Fruit fly (Drosophila melanogaster) whole organism, embryonic: ENCODE results near the gene path.

Experiments used
- Aef1 ChIP-seq: fragments of 200-800 bp; sonication (Bioruptor generic); IDR thresholded peaks from 3 replicates; pipeline ENCODE4 v1.3.6; 2022; ENCODE audit warnings: missing biosample characterization, missing genetic modification characterization
- Atf6 ChIP-seq: fragments of 200-800 bp; sonication (Bioruptor generic); IDR thresholded peaks from 2 replicates; pipeline ENCODE4 v1.3.6; 2022; ENCODE audit warnings: missing biosample characterization, missing genetic modification characterization
- CG10543 ChIP-seq: fragments of 200-800 bp; sonication (Bioruptor generic); optimal IDR thresholded peaks from 3 replicates; lab custom pipeline; 2017; ENCODE audit warnings: missing biosample characterization, mild to moderate bottlenecking, missing genetic modification characterization, moderate library complexity
- CG11696 ChIP-seq: fragments of 200-800 bp; sonication (Bioruptor generic); IDR thresholded peaks from 2 replicates; pipeline ENCODE4 v1.3.6; 2022; ENCODE audit warnings: missing biosample characterization, missing genetic modification characterization
- CG14441 ChIP-seq: fragments of 200-800 bp; sonication (Bioruptor generic); IDR thresholded peaks from 2 replicates; pipeline ENCODE4 v1.3.6; 2022; ENCODE audit warnings: missing biosample characterization, missing genetic modification characterization
- CG17186 ChIP-seq: fragments of 200-800 bp; sonication (Bioruptor generic); optimal IDR thresholded peaks from 3 replicates; lab custom pipeline; 2017; ENCODE audit warnings: missing biosample characterization, missing genetic modification reagents, missing genetic modification characterization
- CG18011 ChIP-seq: fragments of 200-800 bp; sonication (Bioruptor generic); optimal IDR thresholded peaks from 2 replicates; lab custom pipeline; 2017; ENCODE audit warnings: missing biosample characterization, missing genetic modification characterization, mild to moderate bottlenecking, moderate library complexity, missing genotype
- CG18262 ChIP-seq: fragments of 200-800 bp; optimal IDR thresholded peaks from 3 replicates; lab custom pipeline; 2019; ENCODE audit warnings: missing biosample characterization, mild to moderate bottlenecking, missing genetic modification characterization, moderate library complexity
- CG18476 ChIP-seq: fragments of 200-800 bp; sonication (Bioruptor generic); optimal IDR thresholded peaks from 2 replicates; lab custom pipeline; 2016; ENCODE audit warnings: missing biosample characterization, mild to moderate bottlenecking, missing genetic modification characterization
- CG18619 ChIP-seq: fragments of 200-800 bp; sonication (Bioruptor generic); optimal IDR thresholded peaks from 3 replicates; lab custom pipeline; 2017; ENCODE audit warnings: missing biosample characterization, mild to moderate bottlenecking, missing genetic modification characterization
- CG2120 ChIP-seq: fragments of 200-800 bp; sonication (Bioruptor generic); optimal IDR thresholded peaks from 3 replicates; lab custom pipeline; 2016; ENCODE audit warnings: missing biosample characterization, missing genetic modification characterization
- CG2712 ChIP-seq: fragments of 200-800 bp; optimal IDR thresholded peaks from 3 replicates; lab custom pipeline; 2019; ENCODE audit warnings: missing biosample characterization, mild to moderate bottlenecking, missing genetic modification characterization, moderate library complexity
- CG32772 ChIP-seq: fragments of 200-800 bp; sonication (Bioruptor generic); IDR thresholded peaks from 2 replicates; pipeline ENCODE4 v1.3.6; 2022; ENCODE audit warnings: missing biosample characterization, missing genetic modification characterization
- CG33213 ChIP-seq: fragments of 200-800 bp; sonication (Bioruptor generic); optimal IDR thresholded peaks from 3 replicates; lab custom pipeline; 2016; ENCODE audit warnings: missing biosample characterization, missing genetic modification characterization
- CG33557 ChIP-seq: fragments of 200-800 bp; sonication (Bioruptor generic); optimal IDR thresholded peaks from 2 replicates; lab custom pipeline; 2019; ENCODE audit warnings: missing biosample characterization, mild to moderate bottlenecking, missing genetic modification characterization, moderate library complexity
- CG43689 ChIP-seq: fragments of 200-800 bp; sonication (Bioruptor generic); IDR thresholded peaks from 2 replicates; pipeline ENCODE4 v1.3.6; 2022; ENCODE audit warnings: missing biosample characterization, missing genetic modification characterization
- CG4404 ChIP-seq: fragments of 200-800 bp; sonication (Bioruptor generic); IDR thresholded peaks from 2 replicates; pipeline ENCODE4 v1.3.6; 2022; ENCODE audit warnings: missing biosample characterization, missing genetic modification characterization
- CG5953 ChIP-seq: fragments of 200-800 bp; sonication (Bioruptor generic); IDR thresholded peaks from 2 replicates; pipeline ENCODE4 v1.3.6; 2022; ENCODE audit warnings: missing biosample characterization, missing genetic modification characterization
- CG6254 ChIP-seq: fragments of 200-800 bp; sonication (Bioruptor generic); optimal IDR thresholded peaks from 3 replicates; lab custom pipeline; 2017; ENCODE audit warnings: mild to moderate bottlenecking, missing biosample characterization, missing genetic modification reagents, missing genetic modification characterization
- CG6683 ChIP-seq: fragments of 200-800 bp; sonication (Bioruptor generic); optimal IDR thresholded peaks from 2 replicates; lab custom pipeline; 2017; ENCODE audit warnings: missing biosample characterization, mild to moderate bottlenecking, missing genetic modification characterization, missing genetic modification reagents
- CG6791 ChIP-seq: fragments of 200-800 bp; sonication (Bioruptor generic); IDR thresholded peaks from 3 replicates; pipeline ENCODE4 v1.3.6; 2022; ENCODE audit warnings: missing biosample characterization, missing genetic modification characterization; ENCODE audit not compliant: partially characterized antibody
- CG7745 ChIP-seq: fragments of 200-800 bp; sonication (Bioruptor generic); optimal IDR thresholded peaks from 2 replicates; lab custom pipeline; 2018; ENCODE audit warnings: missing biosample characterization, mild to moderate bottlenecking, missing genetic modification characterization, moderate library complexity
- CG9727 ChIP-seq: fragments of 200-800 bp; sonication (Bioruptor generic); optimal IDR thresholded peaks from 3 replicates; lab custom pipeline; 2017; ENCODE audit warnings: missing biosample characterization, mild to moderate bottlenecking, missing genetic modification characterization
- CrebB ChIP-seq: fragments of 200-800 bp; sonication (Bioruptor generic); optimal IDR thresholded peaks from 3 replicates; lab custom pipeline; 2018; ENCODE audit warnings: missing biosample characterization, mild to moderate bottlenecking, missing genetic modification characterization
- GATAe ChIP-seq: fragments of 200-800 bp; sonication (Bioruptor generic); conservative IDR thresholded peaks from 2 replicates; pipeline ENCODE4 v1.3.6; 2022; ENCODE audit warnings: missing biosample characterization, missing genetic modification characterization
- HLH54F ChIP-seq: fragments of 200-800 bp; sonication (Bioruptor generic); optimal IDR thresholded peaks from 3 replicates; lab custom pipeline; 2016; ENCODE audit warnings: missing biosample characterization, missing genetic modification characterization
- Hey ChIP-seq: fragments of 200-800 bp; sonication (Bioruptor generic); optimal IDR thresholded peaks from 3 replicates; lab custom pipeline; 2018; ENCODE audit warnings: missing biosample characterization, mild to moderate bottlenecking, missing genetic modification characterization
- Myb ChIP-seq: fragments of 200-800 bp; sonication (Bioruptor generic); optimal IDR thresholded peaks from 2 replicates; lab custom pipeline; 2016; ENCODE audit warnings: missing biosample characterization, missing genetic modification characterization
- NK7.1 ChIP-seq: fragments of 200-800 bp; sonication (Bioruptor generic); optimal IDR thresholded peaks from 3 replicates; lab custom pipeline; 2016; ENCODE audit warnings: missing biosample characterization, missing genetic modification characterization
- Sin3A ChIP-seq: fragments of >200 bp; optimal IDR thresholded peaks from 2 replicates; lab custom pipeline; 2018
- Sox100B ChIP-seq: fragments of 200-800 bp; sonication (Bioruptor generic); optimal IDR thresholded peaks from 3 replicates; lab custom pipeline; 2018; ENCODE audit warnings: missing biosample characterization, mild to moderate bottlenecking, missing genetic modification characterization
- Tbp ChIP-seq: fragments of >200 bp; optimal IDR thresholded peaks from 2 replicates; lab custom pipeline; 2018; ENCODE audit warnings: missing biosample characterization, missing genetic modification characterization
- Xbp1 ChIP-seq: fragments of 200-800 bp; sonication (Bioruptor generic); optimal IDR thresholded peaks from 3 replicates; lab custom pipeline; 2016; ENCODE audit warnings: missing biosample characterization, mild to moderate bottlenecking, missing genetic modification characterization
- ap ChIP-seq: fragments of 200-800 bp; sonication (Bioruptor generic); IDR thresholded peaks from 2 replicates; pipeline ENCODE4 v1.3.6; 2022; ENCODE audit warnings: missing biosample characterization, missing genetic modification characterization
- corto ChIP-seq: fragments of 200-800 bp; sonication (Bioruptor generic); optimal IDR thresholded peaks from 2 replicates; lab custom pipeline; 2016; ENCODE audit warnings: missing biosample characterization, mild to moderate bottlenecking, missing genetic modification characterization, moderate library complexity
- crc ChIP-seq: fragments of 200-800 bp; sonication (Bioruptor generic); optimal IDR thresholded peaks from 2 replicates; lab custom pipeline; 2016; ENCODE audit warnings: missing biosample characterization, missing genetic modification characterization
- fd3F ChIP-seq: fragments of 200-800 bp; sonication (Bioruptor generic); optimal IDR thresholded peaks from 2 replicates; lab custom pipeline; 2018; ENCODE audit warnings: missing biosample characterization, mild to moderate bottlenecking, missing genetic modification characterization, moderate library complexity
- gro ChIP-seq: fragments of 200-800 bp; sonication (Bioruptor generic); optimal IDR thresholded peaks from 2 replicates; lab custom pipeline; 2016; ENCODE audit warnings: missing biosample characterization, missing genetic modification characterization
- ind ChIP-seq: fragments of 200-800 bp; sonication (Bioruptor generic); optimal IDR thresholded peaks from 3 replicates; lab custom pipeline; 2016; ENCODE audit warnings: missing biosample characterization, missing genetic modification characterization
- inv ChIP-seq: fragments of 200-800 bp; sonication (Bioruptor generic); IDR thresholded peaks from 2 replicates; pipeline ENCODE4 v1.3.6; 2022; ENCODE audit warnings: missing biosample characterization, missing genetic modification characterization; ENCODE audit not compliant: partially characterized antibody
- jumu ChIP-seq: fragments of 200-800 bp; sonication (Bioruptor generic); optimal IDR thresholded peaks from 3 replicates; lab custom pipeline; 2016; ENCODE audit warnings: missing biosample characterization, missing genetic modification characterization
- kni ChIP-seq: fragments of 200-800 bp; sonication (Bioruptor generic); optimal IDR thresholded peaks from 3 replicates; lab custom pipeline; 2017; ENCODE audit warnings: mild to moderate bottlenecking, missing biosample characterization, missing genetic modification reagents, missing genetic modification characterization
- lov ChIP-seq, 2 experiments: fragments of 200-800 bp in 1 of 2; fragments of >200 bp in 1 of 2; sonication (Bioruptor generic) in 1 of 2; IDR thresholded peaks in 1 of 2; optimal IDR thresholded peaks in 1 of 2; 2 replicates in 1 of 2; 3 replicates in 1 of 2; pipeline versions ENCODE4 v1.3.6 to Lab custom; 2017 to 2022; ENCODE audit warnings: missing biosample characterization in 1 of 2, missing genetic modification characterization in 1 of 2
- phol ChIP-seq: fragments of 200-800 bp; sonication (Bioruptor generic); optimal IDR thresholded peaks from 3 replicates; lab custom pipeline; 2018; ENCODE audit warnings: missing biosample characterization, mild to moderate bottlenecking, missing genetic modification characterization, moderate library complexity
- ranshi ChIP-seq: fragments of 200-800 bp; sonication (Bioruptor generic); IDR thresholded peaks from 2 replicates; pipeline ENCODE4 v1.3.6; 2022; ENCODE audit warnings: missing biosample characterization, missing genetic modification characterization
- schlank ChIP-seq: fragments of 200-800 bp; sonication (Bioruptor generic); optimal IDR thresholded peaks from 2 replicates; lab custom pipeline; 2018; ENCODE audit warnings: missing biosample characterization, mild to moderate bottlenecking, missing genetic modification characterization
- stc ChIP-seq: fragments of 200-800 bp; sonication (Bioruptor generic); IDR thresholded peaks from 2 replicates; pipeline ENCODE4 v1.3.6; 2022; ENCODE audit warnings: missing biosample characterization, missing genetic modification characterization
- tgo ChIP-seq: fragments of 200-800 bp; sonication (Bioruptor generic); IDR thresholded peaks from 3 replicates; pipeline ENCODE4 v1.3.6; 2022; ENCODE audit warnings: missing biosample characterization, missing genetic modification characterization
- tll ChIP-seq, 2 experiments: fragments of 200-800 bp in 1 of 2; fragments of >200 bp in 1 of 2; sonication (Bioruptor generic) in 1 of 2; optimal IDR thresholded peaks; 2 replicates each; lab custom pipeline; 2017 to 2019; ENCODE audit warnings: missing biosample characterization in 2 of 2, missing genetic modification characterization in 2 of 2, mild to moderate bottlenecking in 1 of 2, moderate library complexity in 1 of 2
- ttk ChIP-seq: fragments of 200-800 bp; sonication (Bioruptor generic); IDR thresholded peaks from 2 replicates; pipeline ENCODE4 v2.1.2; 2022; ENCODE audit warnings: missing biosample characterization, missing genetic modification characterization
- tx ChIP-seq: fragments of 200-800 bp; sonication (Bioruptor generic); optimal IDR thresholded peaks from 2 replicates; lab custom pipeline; 2016; ENCODE audit warnings: missing biosample characterization, missing genetic modification characterization

Gene path

DNA sequence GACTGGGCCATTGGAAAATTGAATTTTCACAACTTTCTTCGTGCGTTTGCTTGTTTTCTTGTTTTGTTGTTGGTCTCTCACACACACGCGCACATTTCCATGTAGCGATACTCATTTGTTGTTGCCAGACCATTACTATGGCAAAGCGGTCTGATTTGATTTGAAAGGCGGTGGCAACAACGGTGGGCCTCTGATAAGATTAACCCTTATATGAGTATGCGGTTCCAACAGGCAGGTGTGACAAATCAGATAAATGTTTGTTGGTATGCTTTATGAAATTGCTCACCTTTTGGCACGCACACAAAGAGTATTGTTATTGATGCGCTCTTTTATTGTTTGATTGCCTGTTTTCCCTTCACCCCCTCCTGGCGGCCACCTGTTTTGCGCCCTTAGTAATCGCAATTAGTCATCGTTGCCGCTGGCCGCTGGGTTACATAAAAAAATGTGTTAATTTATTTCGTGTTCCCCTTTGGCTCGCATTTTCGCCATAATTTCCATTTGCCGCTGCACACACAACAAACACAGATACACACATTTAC is 57.8 kb downstream of the path start (continued):
- TF ChIP-seq fd3F (GFP tag; lab: Kevin White, UChicago) (no peak), kni (no peak), corto (peak; percentile 2), CG14441 (GFP tag; lab: Robert Waterston, UW) (no peak), CG18262 (tag; lab: Kevin White, UChicago) (no peak), ap (GFP tag; lab: Robert Waterston, UW) (no peak), phol (tag; lab: Kevin White, UChicago) (no peak), CG4404 (GFP tag; lab: Robert Waterston, UW) (no peak), Sin3A (lab: Kevin White, UChicago) (no peak), CG2120 (GFP tag; lab: Kevin White, UChicago) (peak; percentile 30), Hey (tag; lab: Kevin White, UChicago) (no peak), ranshi (GFP tag; lab: Robert Waterston, UW) (no peak), tll (GFP tag; optimal IDR thresholded peaks at IDR 0.05; lab: Kevin White, UChicago) (peak in 1 of 2 experiments; percentile 45), gro (GFP tag; lab: Kevin White, UChicago) (peak; percentile 45), CG11696 (no peak), CG43689 (GFP tag; lab: Robert Waterston, UW) (no peak), CG32772 (GFP tag; lab: Robert Waterston, UW) (no peak), CG6683 (GFP tag; lab: Kevin White, UChicago) (no peak), CG2712 (no peak), crc (GFP tag; lab: Kevin White, UChicago) (no peak), CG18476 (GFP tag; lab: Kevin White, UChicago) (no peak), CG6254 (GFP tag; lab: Kevin White, UChicago) (no peak), CG17186 (GFP tag; lab: Kevin White, UChicago) (no peak), jumu (GFP tag; lab: Kevin White, UChicago) (no peak), CG6791 (GFP tag; lab: Robert Waterston, UW) (no peak), lov (optimal IDR thresholded peaks at IDR 0.05; lab: Kevin White, UChicago) (no peak), lov (GFP tag; IDR thresholded peaks at IDR 0.05; lab: Robert Waterston, UW) (no peak), NK7.1 (no peak), HLH54F (GFP tag; lab: Kevin White, UChicago) (no peak), Myb (GFP tag; lab: Kevin White, UChicago) (no peak), Atf6 (GFP tag; lab: Robert Waterston, UW) (no peak), ttk (no peak), tgo (GFP tag; lab: Robert Waterston, UW) (no peak), tx (no peak), stc (GFP tag; lab: Robert Waterston, UW) (no peak), CG18619 (GFP tag; lab: Kevin White, UChicago) (no peak), CG33557 (GFP tag; lab: Kevin White, UChicago) (no peak), Sox100B (GFP tag; lab: Kevin White, UChicago) (no peak), CG33213 (no peak), CG10543 (GFP tag; lab: Kevin White, UChicago) (peak; percentile 43), Xbp1 (GFP tag; lab: Kevin White, UChicago) (no peak), CG7745 (tag; lab: Kevin White, UChicago) (no peak), inv (GFP tag; lab: Robert Waterston, UW) (no peak), ind (GFP tag; lab: Kevin White, UChicago) (no peak), CG5953 (GFP tag; lab: Robert Waterston, UW) (no peak), GATAe (peak; percentile 79; the same call in 1 of the 2 replicates), CrebB (no peak), CG9727 (no peak), schlank (tag; lab: Kevin White, UChicago) (no peak), Aef1 (peak; percentile 62; the same call in 2 of the 3 replicates), CG18011 (GFP tag; lab: Kevin White, UChicago) (no peak), Tbp (GFP tag; lab: Kevin White, UChicago) (no peak)
